Fruit fly (Drosophila melanogaster): ENCODE data around the gene tzn.

Gene tzn

dm6 chr3L:20809088-20809999 is 10.9 kb downstream of the tzn start, which contains the start of the genes CG3634 and HIPP1 (continued):
- TF ChIP-seq slou (GFP tag; optimal IDR thresholded peaks at IDR 0.05) (no peak), seq (GFP tag; IDR thresholded peaks at IDR 0.05) (no peak), CG8924 (tag; optimal IDR thresholded peaks at IDR 0.05) (peak; percentile 11), kay (GFP tag; optimal IDR thresholded peaks at IDR 0.05) (no peak), fd102C (GFP tag; optimal IDR thresholded peaks at IDR 0.05) (no peak), CG10209 (GFP tag; optimal IDR thresholded peaks at IDR 0.05) (no peak), HmgZ (tag; optimal IDR thresholded peaks at IDR 0.05) (no peak), gt (GFP tag; IDR thresholded peaks at IDR 0.05) (no peak), CG10543 (GFP tag; optimal IDR thresholded peaks at IDR 0.05) (no peak), Spps (tag; optimal IDR thresholded peaks at IDR 0.05) (no peak), unc-4 (GFP tag; IDR thresholded peaks at IDR 0.05; ENCODE audit: partially characterized antibody) (peak; percentile 69; the same call in 1 of the 2 replicates), pan (optimal IDR thresholded peaks at IDR 0.05) (no peak), pan (GFP tag; optimal IDR thresholded peaks at IDR 0.05 in 1 of 2, IDR thresholded peaks at IDR 0.05 in 1 of 2) (peak in 1 of 2 experiments; percentile 21), CG11560 (tag; IDR thresholded peaks at IDR 0.05) (no peak), ato (GFP tag; IDR thresholded peaks at IDR 0.05; ENCODE audit: partially characterized antibody) (no peak), Med (GFP tag) (peak; percentile 67), CG13424 (tag; optimal IDR thresholded peaks at IDR 0.05) (peak; percentile 1), da (GFP tag; optimal IDR thresholded peaks at IDR 0.05) (no peak), chm (GFP tag; IDR thresholded peaks at IDR 0.05) (no peak), Vsx1 (GFP tag; optimal IDR thresholded peaks at IDR 0.05) (no peak), odd (GFP tag; optimal IDR thresholded peaks at IDR 0.05) (no peak), CG6654 (GFP tag; optimal IDR thresholded peaks at IDR 0.05) (no peak), CG7372 (GFP tag; IDR thresholded peaks at IDR 0.05) (no peak)

dm6 chr3L:20815666-20816375 is 17.4 kb downstream of the tzn start, which contains the start of the genes CG3618 and Pka-R1:
CG3618 (minus strand) TSS chr3L:20816075.
Pka-R1 (plus strand) TSS chr3L:20816118.
- TF ChIP-seq CG17186 (GFP tag; optimal IDR thresholded peaks at IDR 0.05): peak; percentile 96
- TF ChIP-seq CTCF (GFP tag; optimal IDR thresholded peaks at IDR 0.05): peak; percentile 58
- peak; percentile 1 for TF ChIP-seq CG18011 (GFP tag; optimal IDR thresholded peaks at IDR 0.05)
- TF ChIP-seq YL-1 (GFP tag; optimal IDR thresholded peaks at IDR 0.05): peak; percentile 83
- TF ChIP-seq CG3995 (GFP tag; optimal IDR thresholded peaks at IDR 0.05): peak; percentile 49
- no peak for TF ChIP-seq CG2875 (GFP tag; optimal IDR thresholded peaks at IDR 0.05)
- no peak for TF ChIP-seq CG3065 (GFP tag; optimal IDR thresholded peaks at IDR 0.05)
- TF ChIP-seq stwl (tag; optimal IDR thresholded peaks at IDR 0.05): peak; percentile 84
- TF ChIP-seq CG34376 (GFP tag; optimal IDR thresholded peaks at IDR 0.05): peak; percentile 32
- no peak for TF ChIP-seq pros (GFP tag; optimal IDR thresholded peaks at IDR 0.05)
- peak; percentile 84 for TF ChIP-seq BEAF-32 (GFP tag; optimal IDR thresholded peaks at IDR 0.05)
- no peak for TF ChIP-seq CG30020 (tag; optimal IDR thresholded peaks at IDR 0.05)
- peak; percentile 23 for TF ChIP-seq CG2120 (GFP tag; optimal IDR thresholded peaks at IDR 0.05)
- peak; percentile 37 for TF ChIP-seq Ets97D (GFP tag; optimal IDR thresholded peaks at IDR 0.05)
- peak; percentile 63 for TF ChIP-seq bigmax (GFP tag; optimal IDR thresholded peaks at IDR 0.05)
- peak; percentile 35 for TF ChIP-seq cg (GFP tag; optimal IDR thresholded peaks at IDR 0.05)
- peak; percentile 3 for TF ChIP-seq nmo (GFP tag; optimal IDR thresholded peaks at IDR 0.05)
- peak; percentile 75 for TF ChIP-seq CG4617 (GFP tag; optimal IDR thresholded peaks at IDR 0.05; ENCODE audit: borderline replicate concordance)
- TF ChIP-seq CG10267 (tag; optimal IDR thresholded peaks at IDR 0.05): peak; percentile 85
- peak; percentile 30 for TF ChIP-seq sens (GFP tag)
- peak; percentile 94 for TF ChIP-seq CG2116 (GFP tag; optimal IDR thresholded peaks at IDR 0.05)
- peak; percentile 73 for TF ChIP-seq pzg (GFP tag; optimal IDR thresholded peaks at IDR 0.05)
- TF ChIP-seq CG7987 (GFP tag; optimal IDR thresholded peaks at IDR 0.05): peak; percentile 28
- TF ChIP-seq Xbp1 (GFP tag; optimal IDR thresholded peaks at IDR 0.05): peak; percentile 12
- TF ChIP-seq gfzf (GFP tag; optimal IDR thresholded peaks at IDR 0.05): peak; percentile 49
